Fruit fly (Drosophila melanogaster): Measurements from ENCODE around the gene tty.

The tty gene

dm6 chrX:21349800-21350309 lies 10.4 kb upstream of the tty start, which contains the start of the genes peng and sol (continued):
- peak; percentile 55 for TF ChIP-seq CG8944 (GFP tag; optimal IDR thresholded peaks at IDR 0.05)
- TF ChIP-seq CG5953 (GFP tag; IDR thresholded peaks at IDR 0.05) = no peak
- TF ChIP-seq pan (optimal IDR thresholded peaks at IDR 0.05) = no peak
- peak in 1 of 2 experiments; percentile 61 for TF ChIP-seq pan (GFP tag; optimal IDR thresholded peaks at IDR 0.05 in 1 of 2, IDR thresholded peaks at IDR 0.05 in 1 of 2)
- TF ChIP-seq gce (GFP tag; IDR thresholded peaks at IDR 0.05) = no peak
- TF ChIP-seq CG14965 (GFP tag; optimal IDR thresholded peaks at IDR 0.05; ENCODE audit: borderline replicate concordance) = no peak
- TF ChIP-seq GATAe (GFP tag; conservative IDR thresholded peaks at IDR 0.05) = no peak
- peak; percentile 38 for TF ChIP-seq CG10543 (GFP tag; optimal IDR thresholded peaks at IDR 0.05)
- TF ChIP-seq Taf1 (GFP tag; IDR thresholded peaks at IDR 0.05) = no peak
- TF ChIP-seq Sry-β (GFP tag; optimal IDR thresholded peaks at IDR 0.05) = no peak
- peak; percentile 32 for TF ChIP-seq luna (GFP tag; optimal IDR thresholded peaks at IDR 0.05)
- no peak for TF ChIP-seq cas (GFP tag; IDR thresholded peaks at IDR 0.05)
- no peak for TF ChIP-seq CG17912 (GFP tag; optimal IDR thresholded peaks at IDR 0.05)
- TF ChIP-seq ERR (GFP tag; optimal IDR thresholded peaks at IDR 0.05) = no peak
- TF ChIP-seq repo (GFP tag; optimal IDR thresholded peaks at IDR 0.05) = no peak
- TF ChIP-seq NC2β (GFP tag; optimal IDR thresholded peaks at IDR 0.05) = peak; percentile 51
- no peak for TF ChIP-seq pb (GFP tag; optimal IDR thresholded peaks at IDR 0.05)
- TF ChIP-seq cwo (GFP tag; optimal IDR thresholded peaks at IDR 0.05) = peak; percentile 81
- peak; percentile 45 for TF ChIP-seq CG9876 (GFP tag; optimal IDR thresholded peaks at IDR 0.05)
- TF ChIP-seq stc (GFP tag; IDR thresholded peaks at IDR 0.05) = 0 out of 2 replicates have a peak, but pooled peaks have one; percentile 36
- TF ChIP-seq CG7963 (GFP tag; IDR thresholded peaks at IDR 0.05; ENCODE audit: partially characterized antibody) = no peak
- peak; percentile 79 for TF ChIP-seq CG10462 (GFP tag; optimal IDR thresholded peaks at IDR 0.05)
- peak; percentile 76 for TF ChIP-seq CG17385 (GFP tag; optimal IDR thresholded peaks at IDR 0.05)
- peak; percentile 18 for TF ChIP-seq Deaf1 (tag; optimal IDR thresholded peaks at IDR 0.05)
- no peak for TF ChIP-seq Poxn (GFP tag; IDR thresholded peaks at IDR 0.05)
- TF ChIP-seq CG10979 (tag; optimal IDR thresholded peaks at IDR 0.05) = peak; percentile 55
- peak; percentile 63 for TF ChIP-seq Usf (GFP tag; optimal IDR thresholded peaks at IDR 0.05)
- TF ChIP-seq so (GFP tag; IDR thresholded peaks at IDR 0.05) = no peak
- peak; percentile 93 for TF ChIP-seq CG10267 (tag; optimal IDR thresholded peaks at IDR 0.05)
- no peak for TF ChIP-seq sr (GFP tag; IDR thresholded peaks at IDR 0.05)
- peak; percentile 33 for TF ChIP-seq disco-r (GFP tag; optimal IDR thresholded peaks at IDR 0.05)
- TF ChIP-seq CG30403 (GFP tag; optimal IDR thresholded peaks at IDR 0.05) = peak; percentile 87
- TF ChIP-seq MBD-R2 (GFP tag; IDR thresholded peaks at IDR 0.05) = no peak; the same call in 1 of the 2 replicates
- TF ChIP-seq twi (tag; optimal IDR thresholded peaks at IDR 0.05) = peak; percentile 50
- no peak for TF ChIP-seq crol (GFP tag; IDR thresholded peaks at IDR 0.05)
- TF ChIP-seq CG8478 (optimal IDR thresholded peaks at IDR 0.05) = no peak
- TF ChIP-seq ab (GFP tag; optimal IDR thresholded peaks at IDR 0.05) = peak; percentile 15
- peak; percentile 53 for TF ChIP-seq CG18764 (GFP tag; optimal IDR thresholded peaks at IDR 0.05)
- TF ChIP-seq pho (GFP tag; optimal IDR thresholded peaks at IDR 0.05) = peak; percentile 77
- TF ChIP-seq Hmr (GFP tag; optimal IDR thresholded peaks at IDR 0.05) = peak; percentile 82
- TF ChIP-seq Xrp1 (GFP tag; IDR thresholded peaks at IDR 0.05) = peak; percentile 56
- peak; percentile 54 for TF ChIP-seq CG17829 (tag; optimal IDR thresholded peaks at IDR 0.05)
- TF ChIP-seq CkIIα-i1 (GFP tag; IDR thresholded peaks at IDR 0.05) = no peak
- TF ChIP-seq ap (GFP tag; IDR thresholded peaks at IDR 0.05) = no peak
- TF ChIP-seq ems (GFP tag; optimal IDR thresholded peaks at IDR 0.05) = peak; percentile 44
- TF ChIP-seq CG1024 (GFP tag; IDR thresholded peaks at IDR 0.05) = no peak
- no peak for TF ChIP-seq jing (GFP tag; optimal IDR thresholded peaks at IDR 0.05)
- peak; percentile 42 for TF ChIP-seq CG1603 (tag; optimal IDR thresholded peaks at IDR 0.05)
- TF ChIP-seq Jarid2 (GFP tag; optimal IDR thresholded peaks at IDR 0.05) = no peak
- no peak for TF ChIP-seq Tbp (GFP tag; optimal IDR thresholded peaks at IDR 0.05)
- TF ChIP-seq nerfin-2 (GFP tag; IDR thresholded peaks at IDR 0.05; ENCODE audit: partially characterized antibody) = no peak
- TF ChIP-seq HLH4C (GFP tag; IDR thresholded peaks at IDR 0.05; ENCODE audit: partially characterized antibody) = no peak
